Worm (Caenorhabditis elegans) whole organism, L4/young adult: ENCODE data around the gene glo-3.

Experiments used
- W03F9.2 ChIP-seq: fragments of 150-350 bp; optimal IDR thresholded peaks from 2 replicates; lab custom pipeline; 2014; ENCODE audit warnings: missing biosample characterization, missing genetic modification characterization
- dao-5 ChIP-seq: sonication (generic microtip); optimal IDR thresholded peaks from 2 replicates; lab custom pipeline; 2016; ENCODE audit warnings: missing genotype, missing genetic modification characterization, moderate library complexity, missing compliant biosample characterization
- him-1 ChIP-seq: sonication (generic microtip); optimal IDR thresholded peaks from 2 replicates; lab custom pipeline; 2016; ENCODE audit warnings: missing genotype, missing genetic modification reagents, missing genetic modification characterization, missing compliant biosample characterization

glo-3 gene

DNA sequence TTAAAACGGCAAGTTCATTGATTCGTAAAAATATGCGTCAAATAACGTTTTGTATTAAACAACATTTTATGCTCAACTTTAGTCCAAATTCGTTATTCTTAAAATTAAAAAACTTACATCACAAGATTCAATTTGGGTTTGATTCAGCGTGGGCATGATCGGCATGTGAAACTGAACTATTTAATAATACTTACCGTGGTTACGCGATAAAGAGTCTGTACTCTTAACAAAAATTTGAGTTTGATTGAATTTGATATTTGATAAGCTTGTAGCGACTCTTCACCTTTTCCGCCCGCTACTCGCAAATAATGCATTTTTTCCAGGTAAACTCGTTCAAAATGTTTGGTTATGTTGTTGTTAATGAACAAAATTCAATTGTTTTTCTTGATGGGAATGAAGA is at the start of gene glo-3:
Gene glo-3 (plus strand): TSS at position 253 of the 400 bp plus-strand sequence.
- TF ChIP-seq him-1 (tag; lab: Kevin White, UChicago) (no peak), W03F9.2 (no peak), dao-5 (tag; lab: Kevin White, UChicago) (no peak)

DNA sequence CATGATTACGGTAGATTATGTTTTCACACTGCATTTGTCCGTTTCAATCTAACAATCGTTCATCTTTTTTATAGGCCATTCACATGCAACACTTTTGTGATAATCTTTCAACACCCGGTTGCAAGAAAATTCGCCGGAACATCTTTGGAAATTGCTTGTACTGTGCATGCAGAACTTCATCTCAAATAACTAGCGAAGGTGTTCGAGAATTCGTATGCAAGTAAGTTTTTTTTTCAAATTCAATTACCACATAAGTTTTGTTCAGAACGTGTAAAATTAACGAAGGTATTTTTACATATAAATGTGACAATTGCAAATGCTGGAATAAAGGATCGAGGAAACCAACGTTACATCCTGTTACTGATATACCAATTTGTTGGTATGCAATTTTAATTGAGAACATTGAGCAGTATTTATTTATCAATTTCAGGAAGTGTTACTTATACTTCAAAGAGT is 48.2 kb upstream of the glo-3 start, which contains the start of gene C33D3.3:
Gene C33D3.3 (plus strand): TSS at position 51 of the 456 bp plus-strand sequence.
- no peak for TF ChIP-seq him-1 (tag; lab: Kevin White, UChicago)
- TF ChIP-seq W03F9.2: no peak
- TF ChIP-seq dao-5 (tag; lab: Kevin White, UChicago): no peak

DNA sequence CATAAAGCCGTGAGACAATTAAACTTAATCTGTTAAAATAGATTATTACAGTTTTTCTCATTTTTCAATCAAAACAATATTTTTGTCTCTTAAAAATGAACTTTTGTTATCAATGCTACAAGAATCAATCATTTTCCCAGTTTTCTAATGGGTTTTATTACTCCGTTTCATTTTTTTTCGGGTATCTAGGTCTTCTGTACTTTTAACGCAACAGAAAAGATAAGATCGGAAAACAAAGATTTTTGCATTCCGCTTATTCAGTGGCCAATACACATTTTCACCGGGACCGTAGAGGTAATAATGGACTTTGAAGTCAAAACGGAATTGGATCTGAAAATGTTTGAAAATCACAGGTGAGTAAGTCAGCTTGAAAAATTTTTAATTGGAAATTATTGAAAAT is 44.7 kb upstream of the glo-3 start, which contains the start of gene C33D3.4:
Gene C33D3.4 (plus strand): TSS at position 301 of the 400 bp plus-strand sequence.
- TF ChIP-seq W03F9.2 (no peak), him-1 (tag; lab: Kevin White, UChicago) (no peak), dao-5 (tag; lab: Kevin White, UChicago) (no peak)

DNA sequence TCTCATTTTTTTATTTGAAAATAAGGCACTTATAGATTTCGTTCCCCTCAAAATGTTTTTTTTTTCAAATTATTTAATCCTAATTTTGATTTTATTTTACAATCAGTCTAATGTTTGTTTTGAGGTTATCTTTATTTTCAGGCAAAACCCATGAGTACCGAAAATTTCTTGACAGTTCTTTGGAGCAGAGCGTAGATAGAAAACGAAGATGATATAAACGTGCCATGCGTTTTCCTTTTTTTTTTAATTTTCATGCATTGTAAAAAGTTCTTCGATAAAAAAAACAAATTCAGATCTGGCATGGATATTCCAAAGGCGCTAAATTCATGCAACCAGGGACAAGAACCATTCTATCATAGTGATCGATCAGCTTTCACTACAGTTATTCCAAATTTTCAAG is 42.5 kb upstream of the glo-3 start, which contains the start of gene C33D3.5:
Gene C33D3.5 (plus strand): TSS at position 301 of the 400 bp plus-strand sequence.
- TF ChIP-seq dao-5 (tag; lab: Kevin White, UChicago): no peak
- TF ChIP-seq W03F9.2: no peak
- TF ChIP-seq him-1 (tag; lab: Kevin White, UChicago): no peak

DNA sequence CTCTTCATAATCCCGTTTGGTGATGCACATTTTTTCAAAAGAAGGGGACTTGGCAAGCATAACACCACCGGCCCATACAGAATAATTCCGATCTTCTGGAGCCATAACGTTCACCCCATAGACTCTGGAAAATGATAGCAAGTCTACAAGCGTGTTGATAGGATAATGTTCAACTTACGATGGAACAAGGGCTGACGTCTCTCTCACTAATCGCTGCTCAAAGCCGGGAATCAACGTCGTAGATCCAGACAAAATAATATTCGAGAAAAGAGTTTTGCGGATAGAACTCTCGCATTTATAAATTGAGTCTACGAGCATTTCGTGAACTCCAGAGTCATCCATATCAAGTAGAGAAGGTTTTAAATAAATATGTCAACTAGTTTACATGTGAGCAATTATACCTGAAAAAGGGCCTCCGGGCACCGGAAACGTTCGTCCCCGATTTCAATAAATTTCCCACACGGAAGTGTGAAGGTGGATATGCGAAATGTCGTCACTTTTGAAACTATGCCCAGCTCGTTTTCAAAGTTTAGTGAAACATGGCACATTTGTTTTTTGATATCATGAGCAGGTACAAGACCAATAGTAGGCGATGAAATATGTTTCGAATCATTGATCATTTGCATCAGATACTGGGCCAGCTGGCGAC is 41.5 kb upstream of the glo-3 start:
- TF ChIP-seq W03F9.2: no peak
- no peak for TF ChIP-seq him-1 (tag; lab: Kevin White, UChicago)
- TF ChIP-seq dao-5 (tag; lab: Kevin White, UChicago): no peak

DNA sequence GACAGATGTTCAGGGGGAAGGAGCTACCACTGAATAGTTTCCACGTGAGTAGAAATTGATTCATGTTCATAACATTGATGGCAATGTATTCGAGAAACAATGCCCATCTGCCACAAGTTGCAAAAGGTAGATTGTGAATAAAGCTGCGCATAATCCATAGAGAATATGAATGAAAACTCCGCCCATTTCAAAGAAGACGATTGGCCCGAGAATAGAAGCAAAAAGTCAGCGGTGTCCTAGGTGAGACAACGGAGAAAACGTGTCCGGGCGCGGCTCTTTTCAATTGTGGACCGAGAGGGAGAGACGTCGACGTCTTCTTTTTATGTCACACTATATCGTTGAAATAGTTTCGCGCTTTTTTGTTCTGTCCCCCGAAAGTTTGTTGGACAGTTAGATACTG is 33.9 kb upstream of the glo-3 start, which contains the start of gene vab-3:
Gene vab-3 (plus strand): TSS at position 301 of the 400 bp plus-strand sequence.
- no peak for TF ChIP-seq W03F9.2
- TF ChIP-seq dao-5 (tag; lab: Kevin White, UChicago): no peak
- no peak for TF ChIP-seq him-1 (tag; lab: Kevin White, UChicago)

DNA sequence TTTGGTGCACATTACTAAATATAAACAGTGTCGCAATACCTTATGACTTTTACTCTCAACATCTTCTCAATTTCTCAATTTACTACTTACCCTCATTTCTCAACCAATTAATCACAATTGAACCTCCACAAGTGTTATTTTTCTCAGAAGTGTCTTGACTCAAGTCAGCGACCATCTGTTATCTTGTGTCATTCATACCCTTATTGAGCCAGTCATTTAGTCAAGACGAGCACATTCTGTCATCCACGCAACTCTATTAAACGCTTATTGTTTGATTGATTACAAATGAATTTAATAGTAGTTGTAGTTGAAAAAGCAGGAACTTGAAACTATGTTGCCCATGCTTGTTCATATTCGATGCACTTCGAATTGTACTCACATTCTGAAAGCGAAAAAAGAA is 30.1 kb upstream of the glo-3 start:
- TF ChIP-seq dao-5 (tag; lab: Kevin White, UChicago) (no peak), W03F9.2 (no peak), him-1 (tag; lab: Kevin White, UChicago) (no peak)

DNA sequence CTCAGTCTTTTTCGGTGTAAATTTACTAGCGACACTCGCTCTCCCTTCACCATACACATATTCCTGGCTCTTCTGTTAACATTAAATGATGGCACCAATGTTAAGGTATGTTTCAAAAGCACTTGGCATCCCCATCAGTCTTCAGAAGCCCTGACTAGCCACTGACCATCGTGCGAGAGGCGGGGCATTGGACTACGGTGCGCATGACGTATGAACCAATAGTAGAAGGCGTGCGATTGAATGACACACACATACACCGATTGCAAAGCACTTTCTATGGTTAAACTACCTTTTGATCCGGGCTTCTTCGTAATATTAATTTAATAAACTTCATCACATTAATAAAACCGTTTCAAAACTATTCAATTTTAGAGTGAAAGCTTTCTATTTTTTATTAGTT is 28.3 kb upstream of the glo-3 start:
- no peak for TF ChIP-seq him-1 (tag; lab: Kevin White, UChicago)
- no peak for TF ChIP-seq dao-5 (tag; lab: Kevin White, UChicago)
- TF ChIP-seq W03F9.2: no peak

DNA sequence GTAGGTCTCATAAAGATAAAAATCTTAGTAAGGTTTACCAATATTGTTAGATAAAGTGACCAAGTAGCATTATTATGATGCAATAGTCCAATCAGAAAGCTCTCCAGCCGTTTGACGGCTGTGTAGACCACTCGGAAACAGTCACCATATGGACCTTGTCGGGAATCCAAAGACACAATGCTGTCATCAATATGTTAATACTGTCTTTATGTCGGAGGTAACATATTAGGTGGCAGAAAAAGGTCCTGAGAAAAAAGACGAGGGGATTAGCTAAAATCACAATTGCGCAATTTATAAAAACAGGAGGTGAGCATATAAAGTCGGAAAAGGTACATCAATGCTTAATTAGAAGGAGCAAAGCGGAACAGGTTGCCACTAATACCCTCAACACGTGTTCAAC is 25.5 kb upstream of the glo-3 start:
- TF ChIP-seq him-1 (tag; lab: Kevin White, UChicago) (no peak), W03F9.2 (no peak), dao-5 (tag; lab: Kevin White, UChicago) (no peak)

DNA sequence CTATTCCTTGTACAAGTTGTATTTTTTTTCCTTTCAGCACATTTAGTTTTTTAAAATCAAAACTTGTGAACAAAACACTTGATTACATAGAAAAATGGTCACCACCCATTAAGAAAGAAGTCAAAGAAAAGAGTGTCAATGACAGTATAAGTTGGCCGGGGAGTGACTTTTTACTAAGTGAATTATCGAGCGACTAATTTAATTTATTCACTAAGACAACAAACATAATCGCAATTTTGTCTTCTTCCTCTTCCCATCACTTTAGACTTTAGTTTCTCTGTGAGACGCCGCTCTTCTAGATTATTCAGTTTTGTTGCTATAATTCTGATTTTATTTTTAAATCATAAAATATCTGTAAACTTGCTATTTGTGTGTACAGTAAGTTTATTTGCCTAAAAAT is 19.4 kb upstream of the glo-3 start:
- TF ChIP-seq him-1 (tag; lab: Kevin White, UChicago) (no peak), W03F9.2 (no peak), dao-5 (tag; lab: Kevin White, UChicago) (no peak)

DNA sequence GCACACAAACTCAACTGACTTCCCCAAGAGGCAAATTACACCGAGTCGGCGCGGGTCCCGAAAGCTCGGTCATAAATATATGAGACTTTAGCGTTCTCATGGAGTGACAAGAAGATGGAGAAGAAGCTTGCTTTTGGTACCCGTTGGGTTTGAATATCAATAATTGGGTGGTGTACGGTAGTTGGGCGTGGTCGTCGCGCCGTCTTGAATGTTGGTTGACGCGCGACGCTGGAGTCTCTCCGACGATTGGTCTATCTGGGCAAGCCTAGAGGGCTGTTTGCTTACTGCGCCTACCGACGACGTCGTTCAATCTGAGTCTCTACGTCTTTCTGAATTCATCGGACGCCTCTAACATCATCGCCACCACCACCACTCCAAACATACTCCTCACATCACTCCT is 18.7 kb upstream of the glo-3 start:
- no peak for TF ChIP-seq him-1 (tag; lab: Kevin White, UChicago)
- TF ChIP-seq dao-5 (tag; lab: Kevin White, UChicago): no peak
- TF ChIP-seq W03F9.2: no peak

DNA sequence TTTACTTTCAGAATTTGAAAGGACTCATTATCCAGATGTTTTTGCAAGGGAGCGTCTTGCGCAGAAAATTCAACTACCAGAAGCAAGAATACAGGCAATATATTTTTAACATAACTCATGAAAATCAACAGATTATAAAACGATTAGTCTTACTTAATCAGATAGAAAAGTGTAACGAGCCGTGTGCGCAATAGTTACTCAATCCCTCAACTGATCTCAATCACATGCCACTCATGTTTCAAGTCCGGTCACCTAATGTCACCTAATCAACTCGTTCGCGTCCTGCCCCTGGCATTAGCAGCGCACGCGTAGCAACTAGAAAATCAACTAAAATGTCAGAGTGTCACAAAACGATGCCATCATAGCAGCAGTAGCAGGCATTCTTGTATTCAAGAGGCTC is 16.9 kb upstream of the glo-3 start:
- no peak for TF ChIP-seq W03F9.2
- no peak for TF ChIP-seq him-1 (tag; lab: Kevin White, UChicago)
- no peak for TF ChIP-seq dao-5 (tag; lab: Kevin White, UChicago)

DNA sequence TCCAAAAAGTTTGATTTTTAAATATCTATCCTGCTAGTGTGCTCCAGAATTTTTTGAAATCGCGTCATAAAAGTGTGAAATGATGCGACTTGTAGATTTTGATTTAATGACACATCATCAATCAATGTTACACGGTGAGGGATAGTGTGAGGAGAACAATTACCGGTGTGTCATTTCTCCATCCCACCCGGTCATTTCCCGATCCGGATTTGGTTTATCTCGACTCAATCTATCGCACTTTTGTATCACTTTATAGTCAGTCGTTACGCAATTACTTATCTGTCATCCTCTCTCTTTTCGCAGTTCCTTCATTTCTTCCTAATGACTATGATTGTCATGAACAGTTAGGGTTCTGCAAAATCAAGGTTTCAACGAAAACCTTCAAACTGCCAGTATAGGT is 13.3 kb upstream of the glo-3 start:
- no peak for TF ChIP-seq him-1 (tag; lab: Kevin White, UChicago)
- no peak for TF ChIP-seq W03F9.2
- TF ChIP-seq dao-5 (tag; lab: Kevin White, UChicago): no peak

DNA sequence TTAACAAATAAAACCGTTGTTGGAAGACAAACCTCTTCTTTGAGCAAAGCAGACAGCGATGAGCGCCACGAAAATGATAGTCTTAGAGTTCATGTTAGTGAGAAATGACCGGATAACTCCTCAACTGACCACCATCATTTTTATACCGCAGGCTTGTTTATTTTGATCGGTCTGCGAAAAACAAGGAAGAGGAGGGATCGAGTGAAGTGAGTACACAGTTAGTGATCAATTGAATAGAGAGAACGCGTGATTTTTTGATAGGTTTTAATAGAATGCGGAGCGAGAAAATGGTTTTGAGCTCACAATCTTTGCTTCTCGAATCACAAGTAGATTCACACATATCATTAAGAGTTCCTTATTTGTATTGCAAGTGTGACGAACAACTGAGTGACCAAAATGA is 12.2 kb upstream of the glo-3 start, which contains the start of gene F14F3.4:
Gene F14F3.4 (minus strand): TSS at position 101 of the 400 bp plus-strand sequence.
- TF ChIP-seq him-1 (tag; lab: Kevin White, UChicago) (no peak), W03F9.2 (no peak), dao-5 (tag; lab: Kevin White, UChicago) (no peak)
